Worm (Caenorhabditis elegans) whole organism, L1 larva: ENCODE data around the gene ttr-7.

Experiments used
- C04F5.9 ChIP-seq: sonication (generic microtip); optimal IDR thresholded peaks from 2 replicates; lab custom pipeline; 2016; ENCODE audit warnings: missing genetic modification characterization, missing compliant biosample characterization
- C16A3.4 ChIP-seq: fragments of 150-350 bp; optimal IDR thresholded peaks from 2 replicates; lab custom pipeline; 2014; ENCODE audit warnings: missing biosample characterization, missing genetic modification characterization
- C34B4.2 ChIP-seq: sonication (generic microtip); optimal IDR thresholded peaks from 2 replicates; lab custom pipeline; 2017; ENCODE audit warnings: mild to moderate bottlenecking, missing genetic modification characterization, missing compliant biosample characterization
- F16B12.6 ChIP-seq: fragments of 150-350 bp; optimal IDR thresholded peaks from 2 replicates; lab custom pipeline; 2014; ENCODE audit warnings: missing biosample characterization, missing genetic modification characterization
- Y116A8C.19 ChIP-seq: sonication (generic microtip); optimal IDR thresholded peaks from 2 replicates; lab custom pipeline; 2016; ENCODE audit warnings: missing compliant biosample characterization, missing genetic modification characterization, borderline replicate concordance
- aha-1 ChIP-seq: fragments of 150-350 bp; optimal IDR thresholded peaks from 2 replicates; lab custom pipeline; 2014; ENCODE audit warnings: missing biosample characterization, missing genetic modification characterization
- ama-1 ChIP-seq: fragments of 150-350 bp; optimal IDR thresholded peaks from 2 replicates; lab custom pipeline; 2014
- blmp-1 ChIP-seq: fragments of 150-350 bp; optimal IDR thresholded peaks from 2 replicates; lab custom pipeline; 2014; ENCODE audit warnings: missing biosample characterization, missing genetic modification characterization
- ceh-63 ChIP-seq: fragments of 200-800 bp; sonication (Bioruptor generic); optimal IDR thresholded peaks from 2 replicates; lab custom pipeline; 2018; ENCODE audit warnings: mild to moderate bottlenecking, missing genetic modification characterization, missing compliant biosample characterization
- ces-1 ChIP-seq: fragments of 150-350 bp; optimal IDR thresholded peaks from 2 replicates; lab custom pipeline; 2014; ENCODE audit warnings: missing biosample characterization, missing genetic modification reagents, missing genetic modification characterization
- dsc-1 ChIP-seq: sonication (generic microtip); optimal IDR thresholded peaks from 2 replicates; lab custom pipeline; 2016; ENCODE audit warnings: mild to moderate bottlenecking, missing genetic modification characterization, missing compliant biosample characterization
- efl-1 ChIP-seq, 4 experiments: fragments of 150-350 bp; optimal IDR thresholded peaks in 3 of 4; peaks in 1 of 4; 1 replicate in 1 of 4; 2 replicates in 3 of 4; lab custom pipeline; 2014; ENCODE audit warnings: missing biosample characterization in 2 of 4, missing genetic modification characterization in 2 of 4, missing genetic modification reagents in 2 of 4
- egl-27 ChIP-seq, 2 experiments: fragments of 150-350 bp in 1 of 2; sonication (generic microtip); optimal IDR thresholded peaks; 3 replicates each; lab custom pipeline; 2017 to 2018; ENCODE audit warnings: missing biosample characterization in 2 of 2, missing genetic modification characterization in 2 of 2, missing genetic modification reagents in 2 of 2
- elt-3 ChIP-seq, 6 experiments: fragments of 150-350 bp in 1 of 6; sonication (generic microtip); optimal IDR thresholded peaks; 2 replicates each; lab custom pipeline; 2017 to 2018; ENCODE audit warnings: missing biosample characterization in 6 of 6, missing genetic modification characterization in 6 of 6, inconsistent platforms in 1 of 6
- ets-5 ChIP-seq: fragments of 200-800 bp; sonication (Bioruptor generic); IDR thresholded peaks from 2 replicates; pipeline ENCODE4 v1.3.6; 2022; ENCODE audit warnings: missing genetic modification characterization, missing compliant biosample characterization
- fkh-10 ChIP-seq: sonication (generic microtip); optimal IDR thresholded peaks from 2 replicates; lab custom pipeline; 2017; ENCODE audit warnings: missing biosample characterization, missing genetic modification reagents, missing genetic modification characterization
- fkh-4 ChIP-seq: sonication (generic microtip); optimal IDR thresholded peaks from 2 replicates; lab custom pipeline; 2016; ENCODE audit warnings: missing compliant biosample characterization, missing genetic modification characterization, borderline replicate concordance
- fos-1 ChIP-seq: fragments of 150-350 bp; optimal IDR thresholded peaks from 2 replicates; lab custom pipeline; 2014; ENCODE audit warnings: missing biosample characterization, missing genetic modification characterization
- grh-1 ChIP-seq: fragments of 200-800 bp; sonication (Bioruptor generic); IDR thresholded peaks from 2 replicates; pipeline ENCODE4 v1.3.6; 2022; ENCODE audit warnings: missing genetic modification reagents, missing genetic modification characterization, missing compliant biosample characterization
- hlh-17 ChIP-seq: fragments of 200-800 bp; sonication (Bioruptor generic); optimal IDR thresholded peaks from 2 replicates; lab custom pipeline; 2018; ENCODE audit warnings: missing genetic modification characterization, mild to moderate bottlenecking, missing compliant biosample characterization, moderate library complexity, borderline replicate concordance
- hlh-4 ChIP-seq: sonication (generic microtip); optimal IDR thresholded peaks from 2 replicates; lab custom pipeline; 2016; ENCODE audit warnings: mild to moderate bottlenecking, missing genetic modification characterization, missing compliant biosample characterization
- hpl-2 ChIP-seq: fragments of 150-350 bp; optimal IDR thresholded peaks from 2 replicates; lab custom pipeline; 2014; ENCODE audit warnings: missing biosample characterization, missing genetic modification reagents, missing genetic modification characterization
- isw-1 ChIP-seq: fragments of 200-800 bp; sonication (Bioruptor generic); IDR thresholded peaks from 2 replicates; pipeline ENCODE4 v1.3.6; 2022; ENCODE audit warnings: missing genetic modification characterization, missing compliant biosample characterization
- jun-1 ChIP-seq: fragments of 150-350 bp; optimal IDR thresholded peaks from 2 replicates; lab custom pipeline; 2014; ENCODE audit warnings: missing biosample characterization, missing genetic modification reagents, missing genetic modification characterization
- lin-15B ChIP-seq: fragments of 150-350 bp; sonication (generic microtip); optimal IDR thresholded peaks from 3 replicates; lab custom pipeline; 2014; ENCODE audit warnings: missing biosample characterization, missing genetic modification characterization
- lin-39 ChIP-seq: fragments of 150-350 bp; optimal IDR thresholded peaks from 2 replicates; lab custom pipeline; 2014; ENCODE audit warnings: missing biosample characterization, missing genetic modification reagents, missing genetic modification characterization
- lir-3 ChIP-seq: sonication (generic microtip); optimal IDR thresholded peaks from 2 replicates; lab custom pipeline; 2016; ENCODE audit warnings: mild to moderate bottlenecking, missing genetic modification characterization, moderate library complexity, missing compliant biosample characterization; ENCODE audit not compliant: poor library complexity
- mef-2 ChIP-seq: fragments of 150-350 bp; optimal IDR thresholded peaks from 2 replicates; lab custom pipeline; 2014; ENCODE audit warnings: missing biosample characterization, missing genetic modification characterization
- mep-1 ChIP-seq: fragments of 150-350 bp; optimal IDR thresholded peaks from 2 replicates; lab custom pipeline; 2014; ENCODE audit warnings: missing biosample characterization, missing genetic modification characterization
- nhr-19 ChIP-seq: fragments of 200-800 bp; sonication (Bioruptor generic); conservative IDR thresholded peaks from 2 replicates; pipeline ENCODE4 v1.3.6; 2022; ENCODE audit warnings: missing genetic modification characterization, missing compliant biosample characterization
- nhr-20 ChIP-seq: sonication (generic microtip); optimal IDR thresholded peaks from 2 replicates; lab custom pipeline; 2016; ENCODE audit warnings: mild to moderate bottlenecking, missing genetic modification characterization, missing compliant biosample characterization
- nhr-237 ChIP-seq: fragments of 150-350 bp; optimal IDR thresholded peaks from 2 replicates; lab custom pipeline; 2014; ENCODE audit warnings: missing biosample characterization, missing genetic modification characterization
- nhr-71 ChIP-seq: sonication (generic microtip); optimal IDR thresholded peaks from 2 replicates; lab custom pipeline; 2016; ENCODE audit warnings: mild to moderate bottlenecking, missing genetic modification characterization, moderate library complexity, missing compliant biosample characterization
- pag-3 ChIP-seq: sonication (generic microtip); optimal IDR thresholded peaks from 2 replicates; lab custom pipeline; 2017; ENCODE audit warnings: missing genetic modification characterization, mild to moderate bottlenecking, missing compliant biosample characterization, antibody characterized with exemption, borderline replicate concordance; ENCODE audit not compliant: insufficient read depth
- pax-3 ChIP-seq: fragments of 200-800 bp; sonication (Bioruptor generic); optimal IDR thresholded peaks from 2 replicates; lab custom pipeline; 2018; ENCODE audit warnings: mild to moderate bottlenecking, missing genetic modification characterization, moderate library complexity, missing compliant biosample characterization
- pqm-1 ChIP-seq: sonication (generic microtip); optimal IDR thresholded peaks from 3 replicates; lab custom pipeline; 2017; ENCODE audit warnings: missing biosample characterization, missing genetic modification characterization
- rnt-1 ChIP-seq: sonication (generic microtip); optimal IDR thresholded peaks from 2 replicates; lab custom pipeline; 2016; ENCODE audit warnings: mild to moderate bottlenecking, missing genetic modification characterization, moderate library complexity, missing compliant biosample characterization
- skn-1 ChIP-seq: fragments of 150-350 bp; optimal IDR thresholded peaks from 2 replicates; lab custom pipeline; 2014; ENCODE audit warnings: missing biosample characterization, missing genetic modification characterization
- sox-4 ChIP-seq: sonication (generic microtip); optimal IDR thresholded peaks from 2 replicates; lab custom pipeline; 2016; ENCODE audit warnings: missing genetic modification characterization, missing compliant biosample characterization
- swsn-7 ChIP-seq: sonication (generic microtip); optimal IDR thresholded peaks from 2 replicates; lab custom pipeline; 2016; ENCODE audit warnings: missing genetic modification characterization, missing compliant biosample characterization
- tbx-2 ChIP-seq: sonication (generic microtip); optimal IDR thresholded peaks from 2 replicates; lab custom pipeline; 2016; ENCODE audit warnings: missing genetic modification characterization, missing compliant biosample characterization
- unc-130 ChIP-seq: fragments of 150-350 bp; optimal IDR thresholded peaks from 2 replicates; lab custom pipeline; 2017; ENCODE audit warnings: missing biosample characterization, missing genetic modification characterization, inconsistent platforms
- unc-62 ChIP-seq: fragments of 150-350 bp; optimal IDR thresholded peaks from 2 replicates; lab custom pipeline; 2014; ENCODE audit warnings: missing biosample characterization, missing genetic modification reagents, missing genetic modification characterization
- zip-4 ChIP-seq: fragments of 200-800 bp; sonication (Bioruptor generic); optimal IDR thresholded peaks from 2 replicates; lab custom pipeline; 2018; ENCODE audit warnings: mild to moderate bottlenecking, missing genetic modification characterization, moderate library complexity, missing compliant biosample characterization
- ztf-4 ChIP-seq: fragments of 150-350 bp; optimal IDR thresholded peaks from 2 replicates; lab custom pipeline; 2014; ENCODE audit warnings: missing biosample characterization, missing genetic modification characterization

ttr-7 gene

ce11 chrIII:634618-635017 lies 28.8 kb downstream of the ttr-7 start, which contains the start of gene fem-2 (continued):
- TF ChIP-seq jun-1 (tag; lab: Kevin White, UChicago) (no peak), elt-3 (tag; optimal IDR thresholded peaks at IDR 0.05; lab: Kevin White, UChicago) (no peak), ceh-63 (GFP tag; lab: Kevin White, UChicago) (no peak)

- no peak for TF ChIP-seq ces-1 (GFP tag; lab: Kevin White, UChicago)
- TF ChIP-seq Y116A8C.19 (tag; lab: Kevin White, UChicago), result no peak
- no peak for TF ChIP-seq mep-1 (tag; lab: Kevin White, UChicago)
- no peak for TF ChIP-seq rnt-1 (tag; lab: Kevin White, UChicago)
- no peak for TF ChIP-seq egl-27 (tag; optimal IDR thresholded peaks at IDR 0.05; lab: Kevin White, UChicago)
- no peak for TF ChIP-seq ztf-4
- no peak for TF ChIP-seq lir-3 (tag; lab: Kevin White, UChicago)
- no peak for TF ChIP-seq pax-3 (tag; lab: Kevin White, UChicago)
- TF ChIP-seq fkh-10 (GFP tag; lab: Kevin White, UChicago), result no peak
- TF ChIP-seq lin-15B, result no peak
- TF ChIP-seq blmp-1 (tag; lab: Kevin White, UChicago), result no peak
- TF ChIP-seq aha-1, result no peak
- no peak for TF ChIP-seq C04F5.9 (tag; lab: Kevin White, UChicago)
Measured at ce11 chrIII:636067-636466, 30.3 kb downstream of the ttr-7 start, which contains the start of gene T19C3.7. Gene T19C3.7 (minus strand): TSS chrIII:636167.

- TF ChIP-seq grh-1 (no peak), lin-39 (tag; lab: Kevin White, UChicago) (no peak), fos-1 (no peak), tbx-2 (tag; lab: Kevin White, UChicago) (no peak), elt-3 (tag; optimal IDR thresholded peaks at IDR 0.05; lab: Kevin White, UChicago) (no peak), hlh-4 (tag; lab: Kevin White, UChicago) (no peak), efl-1 (optimal IDR thresholded peaks at IDR 0.05; lab: Kevin White, UChicago) (no peak), efl-1 (GFP tag; optimal IDR thresholded peaks at IDR 0.05 in 1 of 2; lab: Kevin White, UChicago) (no peak), ama-1 (lab: Kevin White, UChicago) (no peak), nhr-19 (GFP tag; lab: Robert Waterston, UW) (no peak)
Measured at ce11 chrIII:638319-638718, 32.5 kb downstream of the ttr-7 start, which contains the start of gene sbds-1. Gene sbds-1 (minus strand): TSS chrIII:638419.

ce11 chrIII:640198-640803 lies 34.5 kb downstream of the ttr-7 start, which contains the start of the genes tag-266 and tag-267:
Gene tag-266 (minus strand): TSS chrIII:640226.
Gene tag-267 (plus strand): TSS chrIII:640790.
- TF ChIP-seq mep-1 (tag; lab: Kevin White, UChicago), result peak; percentile 77
- TF ChIP-seq unc-62 (GFP tag; lab: Kevin White, UChicago), result no peak
- peak; percentile 77 for TF ChIP-seq tbx-2 (tag; lab: Kevin White, UChicago)
- no peak for TF ChIP-seq pqm-1 (tag; lab: Kevin White, UChicago)
- TF ChIP-seq hpl-2, result no peak
- TF ChIP-seq mef-2, result no peak
- TF ChIP-seq skn-1 (tag; lab: Kevin White, UChicago), result peak; percentile 27
- TF ChIP-seq rnt-1 (tag; lab: Kevin White, UChicago), result peak; percentile 76
- no peak for TF ChIP-seq ama-1 (lab: Kevin White, UChicago)
- TF ChIP-seq zip-4 (GFP tag; lab: Kevin White, UChicago), result no peak
- no peak for TF ChIP-seq ces-1 (GFP tag; lab: Kevin White, UChicago)
- TF ChIP-seq fkh-4, result peak; percentile 41
- TF ChIP-seq swsn-7 (tag; lab: Kevin White, UChicago), result peak; percentile 70
- TF ChIP-seq dsc-1, result peak; percentile 49
- no peak for TF ChIP-seq ets-5 (GFP tag; lab: Robert Waterston, UW)
- TF ChIP-seq C34B4.2 (tag; lab: Kevin White, UChicago), result no peak
- TF ChIP-seq unc-130, result peak; percentile 44
- TF ChIP-seq pax-3 (tag; lab: Kevin White, UChicago), result peak; percentile 92
- no peak for TF ChIP-seq hlh-17 (GFP tag; lab: Kevin White, UChicago)
- TF ChIP-seq F16B12.6 (tag; lab: Kevin White, UChicago), result peak; percentile 33
- peak; percentile 87 for TF ChIP-seq nhr-71
- TF ChIP-seq fkh-10 (GFP tag; lab: Kevin White, UChicago), result peak; percentile 24
- TF ChIP-seq nhr-237 (tag; lab: Kevin White, UChicago), result peak; percentile 69
- no peak for TF ChIP-seq aha-1
- peak; percentile 65 for TF ChIP-seq nhr-20 (tag; lab: Kevin White, UChicago)
- TF ChIP-seq pag-3, result no peak
- TF ChIP-seq C16A3.4 (tag; lab: Kevin White, UChicago), result peak; percentile 87
- TF ChIP-seq isw-1 (GFP tag; lab: Robert Waterston, UW), result peak; percentile 82
- peak; percentile 40 for TF ChIP-seq ceh-63 (GFP tag; lab: Kevin White, UChicago)
- TF ChIP-seq sox-4 (tag; lab: Kevin White, UChicago), result peak; percentile 43
